Worm (Caenorhabditis elegans): ENCODE measurements around the gene Y22D7AL.11.

The Y22D7AL.11 gene

DNA sequence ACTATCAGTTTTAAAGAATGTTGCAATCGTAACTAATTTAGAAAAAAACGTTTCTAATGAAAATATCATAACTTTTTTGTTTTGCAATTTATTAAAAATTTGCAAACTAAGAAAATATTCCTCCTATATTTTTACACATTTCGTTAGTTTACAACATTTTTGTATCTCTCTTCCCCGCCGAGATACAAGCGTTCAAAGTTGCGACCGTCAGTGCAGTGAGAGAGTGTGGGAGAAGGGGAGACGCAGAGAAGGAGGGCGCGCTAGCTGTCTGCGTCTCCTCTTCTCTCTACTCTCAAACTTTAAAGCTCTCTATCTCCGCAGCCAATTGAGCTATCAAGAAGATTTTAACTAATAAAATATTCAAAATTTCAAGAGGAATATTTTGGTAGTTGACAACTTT lies 46.2 kb upstream of the Y22D7AL.11 start:
- TF ChIP-seq pha-4 (tag; optimal IDR thresholded peaks at IDR 0.05) (no peak), mdl-1 (tag; optimal IDR thresholded peaks at IDR 0.05) (no peak), R02D3.7 (tag; optimal IDR thresholded peaks at IDR 0.05) (no peak), pqm-1 (tag; optimal IDR thresholded peaks at IDR 0.05) (no peak), eor-1 (tag; optimal IDR thresholded peaks at IDR 0.05) (no peak), lin-15B (tag; optimal IDR thresholded peaks at IDR 0.05) (no peak), lsy-12 (tag; optimal IDR thresholded peaks at IDR 0.05) (no peak)

DNA sequence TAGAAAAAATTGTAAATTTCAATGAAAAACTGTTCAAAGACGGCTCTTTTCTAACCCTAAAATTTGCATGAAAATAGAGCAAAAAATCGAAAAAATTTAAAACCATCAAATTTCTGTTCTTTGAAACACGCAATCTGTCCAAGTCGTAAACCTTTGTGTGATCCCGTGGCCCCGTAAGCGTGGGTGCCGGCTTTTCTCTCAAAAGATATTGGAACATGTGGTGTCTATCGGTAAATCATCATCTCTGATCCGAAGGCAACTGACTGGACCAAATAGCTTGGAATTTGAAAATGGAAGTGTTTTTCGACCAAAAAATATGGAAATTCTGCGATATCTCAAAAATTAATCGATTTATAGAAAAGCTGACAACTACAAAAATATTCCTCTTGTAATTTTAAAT lies 44.5 kb upstream of the Y22D7AL.11 start:
- TF ChIP-seq zag-1 (tag; optimal IDR thresholded peaks at IDR 0.05) (no peak), snpc-4 (tag; optimal IDR thresholded peaks at IDR 0.05) (no peak), ceh-28 (tag; optimal IDR thresholded peaks at IDR 0.05) (no peak), aly-2 (tag; optimal IDR thresholded peaks at IDR 0.05) (no peak), eor-1 (tag; optimal IDR thresholded peaks at IDR 0.05) (no peak), jun-1 (tag; optimal IDR thresholded peaks at IDR 0.05) (no peak), ama-1 (optimal IDR thresholded peaks at IDR 0.05) (no peak), pha-4 (tag; optimal IDR thresholded peaks at IDR 0.05) (no peak)

ce11 chrIII:1676588-1676987 lies 42.4 kb upstream of the Y22D7AL.11 start, which contains the start of gene Y22D7AR.6:
Gene Y22D7AR.6 (minus strand): TSS chrIII:1676721.
- TF ChIP-seq zag-1 (tag; optimal IDR thresholded peaks at IDR 0.05) (no peak), fkh-2 (tag; optimal IDR thresholded peaks at IDR 0.05) (no peak), unc-62 (GFP tag; optimal IDR thresholded peaks at IDR 0.05) (no peak), nhr-11 (tag; optimal IDR thresholded peaks at IDR 0.05) (no peak), pha-4 (tag; optimal IDR thresholded peaks at IDR 0.05) (peak; percentile 93), ztf-4 (tag; optimal IDR thresholded peaks at IDR 0.05) (no peak), ceh-28 (tag; optimal IDR thresholded peaks at IDR 0.05) (no peak), nhr-25 (tag; optimal IDR thresholded peaks at IDR 0.05) (no peak), nhr-12 (tag; optimal IDR thresholded peaks at IDR 0.05) (no peak), elt-3 (tag; optimal IDR thresholded peaks at IDR 0.05) (no peak), mml-1 (tag; optimal IDR thresholded peaks at IDR 0.05) (no peak), tbx-2 (tag; optimal IDR thresholded peaks at IDR 0.05) (no peak), snpc-4 (tag; optimal IDR thresholded peaks at IDR 0.05) (no peak), aly-2 (tag; optimal IDR thresholded peaks at IDR 0.05) (no peak), pqm-1 (tag; optimal IDR thresholded peaks at IDR 0.05) (peak; percentile 3), nfya-1 (tag; optimal IDR thresholded peaks at IDR 0.05; ENCODE audit: insufficient read depth) (no peak), unc-39 (tag; optimal IDR thresholded peaks at IDR 0.05) (no peak), skn-1 (tag; optimal IDR thresholded peaks at IDR 0.05) (no peak), eor-1 (tag; optimal IDR thresholded peaks at IDR 0.05) (no peak), ZK546.5 (tag; optimal IDR thresholded peaks at IDR 0.05) (no peak), jun-1 (tag; optimal IDR thresholded peaks at IDR 0.05) (peak; percentile 23), egl-27 (tag; optimal IDR thresholded peaks at IDR 0.05) (no peak), ama-1 (optimal IDR thresholded peaks at IDR 0.05) (no peak), egl-5 (tag; optimal IDR thresholded peaks at IDR 0.05) (no peak), nhr-23 (tag; optimal IDR thresholded peaks at IDR 0.05) (no peak), mdl-1 (tag; optimal IDR thresholded peaks at IDR 0.05) (no peak)

DNA sequence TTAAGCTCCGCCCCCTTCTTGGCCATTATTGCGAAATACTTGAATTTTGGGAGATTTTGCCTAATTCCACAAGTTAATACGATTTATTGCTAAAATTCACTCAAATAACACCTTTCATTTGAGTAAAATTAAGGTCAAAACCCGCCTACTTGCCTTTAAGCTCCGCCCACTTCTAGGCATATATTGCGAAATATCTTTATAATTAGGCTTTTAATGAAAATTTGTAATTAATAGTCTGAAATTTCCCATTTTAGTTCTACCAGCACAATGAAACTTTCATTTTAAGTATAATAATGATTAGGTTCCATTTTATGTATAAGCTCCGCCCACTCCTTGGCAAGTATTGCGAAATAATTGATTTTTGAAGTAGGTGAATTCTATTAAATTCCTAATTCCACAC lies 40.6 kb upstream of the Y22D7AL.11 start:
- TF ChIP-seq zag-1 (tag; optimal IDR thresholded peaks at IDR 0.05) = no peak
- TF ChIP-seq nhr-28 (tag; optimal IDR thresholded peaks at IDR 0.05) = no peak
- no peak for TF ChIP-seq nfya-1 (tag; optimal IDR thresholded peaks at IDR 0.05; ENCODE audit: insufficient read depth)
- TF ChIP-seq pqm-1 (tag; optimal IDR thresholded peaks at IDR 0.05) = no peak

DNA sequence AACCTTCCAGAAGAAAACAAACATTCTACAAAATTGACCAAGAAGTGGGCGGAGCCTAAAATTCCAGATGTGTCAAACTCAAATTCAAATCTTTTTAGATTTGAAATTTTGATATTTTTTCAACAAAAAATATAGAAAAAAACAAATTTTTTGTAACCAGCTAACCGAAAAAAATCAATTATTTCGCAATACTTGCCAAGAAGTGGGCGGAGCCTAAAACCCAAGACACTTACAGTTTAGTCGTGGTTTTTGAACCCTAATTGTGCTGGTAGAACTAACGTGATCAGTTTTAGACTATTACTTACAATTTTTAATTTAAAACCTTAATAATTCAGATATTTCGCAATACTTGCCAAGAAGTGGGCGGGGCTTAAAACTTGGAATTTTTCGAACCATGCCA lies 39.1 kb upstream of the Y22D7AL.11 start:
- no peak for TF ChIP-seq fkh-2 (tag; optimal IDR thresholded peaks at IDR 0.05)
- no peak for TF ChIP-seq skn-1 (tag; optimal IDR thresholded peaks at IDR 0.05)
- TF ChIP-seq eor-1 (tag; optimal IDR thresholded peaks at IDR 0.05) = no peak

DNA sequence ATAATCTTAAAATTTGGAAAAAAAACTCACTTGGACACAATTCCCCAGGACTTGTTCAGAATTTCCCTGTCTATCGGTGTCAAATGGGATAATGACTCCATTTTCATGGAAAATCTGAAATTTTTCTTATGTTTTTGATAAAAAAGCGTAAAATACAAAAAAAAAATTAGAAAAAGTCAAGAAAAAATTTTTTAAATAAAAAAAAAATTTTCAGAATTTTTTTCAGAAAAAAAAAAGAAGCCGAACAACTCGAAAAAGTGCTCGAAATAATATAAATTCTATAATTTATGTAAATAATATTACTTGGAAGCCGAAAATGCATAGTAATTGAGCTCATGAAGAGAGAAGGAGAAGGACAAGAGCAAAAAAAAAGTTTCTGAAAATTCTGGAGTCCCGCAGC lies 34.3 kb upstream of the Y22D7AL.11 start, which contains the start of gene glb-30:
Gene glb-30 (minus strand): TSS at position 101 of the 400 bp plus-strand sequence.
- no peak for TF ChIP-seq ceh-9 (tag; optimal IDR thresholded peaks at IDR 0.05)

- TF ChIP-seq ceh-28 (tag; optimal IDR thresholded peaks at IDR 0.05) (peak; percentile 76), zag-1 (tag; optimal IDR thresholded peaks at IDR 0.05) (no peak)
Measured at ce11 chrIII:1666893-1667292, 32.7 kb upstream of the Y22D7AL.11 start.

Measured in whole organism, L3 larva.